Worm (Caenorhabditis elegans): ENCODE results near the gene T06A1.1.

The T06A1.1 gene

DNA sequence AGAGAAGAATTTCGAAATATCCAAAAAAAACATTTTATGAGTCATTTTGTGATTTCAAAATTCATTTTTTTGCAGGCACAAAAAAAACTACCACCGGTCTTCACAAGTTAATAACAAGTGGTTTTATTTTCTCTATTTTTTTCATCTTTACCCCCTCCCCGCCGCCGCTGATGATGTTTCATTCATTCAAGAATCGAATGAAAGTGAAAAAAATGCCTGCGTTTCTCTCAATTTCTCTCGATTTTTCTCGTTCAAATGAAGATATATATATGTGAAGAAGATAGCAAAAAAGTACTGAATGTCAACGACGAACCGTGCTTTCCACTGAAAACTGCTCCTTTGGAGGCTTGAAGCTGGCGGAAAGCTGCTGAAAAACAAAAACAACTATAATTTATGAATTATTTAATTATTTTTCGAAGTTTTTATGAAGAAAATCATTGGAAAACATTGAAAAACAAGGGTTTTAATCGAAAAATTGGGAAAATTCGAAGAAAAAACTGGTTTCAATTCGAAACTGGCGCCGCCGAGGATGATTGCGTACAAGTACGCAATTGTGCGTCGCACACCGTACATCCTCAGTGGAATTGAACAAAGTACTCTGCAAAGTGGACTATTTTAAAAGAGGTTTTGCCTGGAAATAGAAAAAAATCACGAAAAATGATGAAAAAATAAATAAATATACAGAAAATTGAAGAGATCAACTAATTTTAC is 32.7 kb downstream of the T06A1.1 start, which contains the start of gene zig-11 (continued):
- TF ChIP-seq cebp-1 (GFP tag; IDR thresholded peaks at IDR 0.05) (no peak), cebp-1 (tag; optimal IDR thresholded peaks at IDR 0.05) (peak; percentile 53), sptf-2 (GFP tag; optimal IDR thresholded peaks at IDR 0.05) (no peak), F23B12.7 (tag; optimal IDR thresholded peaks at IDR 0.05; ENCODE audit: insufficient read depth) (peak; percentile 13), him-1 (tag; optimal IDR thresholded peaks at IDR 0.05) (no peak), snpc-3.4 (tag; optimal IDR thresholded peaks at IDR 0.05) (no peak), lin-35 (GFP tag; optimal IDR thresholded peaks at IDR 0.05) (peak in 1 of 3 experiments; percentile 32), egl-44 (GFP tag; IDR thresholded peaks at IDR 0.05) (no peak)

- TF ChIP-seq cebp-1 (GFP tag; IDR thresholded peaks at IDR 0.05) (no peak), cebp-1 (tag; optimal IDR thresholded peaks at IDR 0.05) (peak; percentile 26), ceh-58 (GFP tag; IDR thresholded peaks at IDR 0.05) (no peak)
Measured at ce11 chrV:1889996-1890395, 35.4 kb downstream of the T06A1.1 start.

ce11 chrV:1888299-1888698 is 37.1 kb downstream of the T06A1.1 start:
- peak; percentile 34; the same call in 1 of the 2 replicates for TF ChIP-seq zfh-2 (GFP tag; conservative IDR thresholded peaks at IDR 0.05)
- no peak for TF ChIP-seq F52B5.7 (tag; optimal IDR thresholded peaks at IDR 0.05)

ce11 chrV:1886997-1887396 is 38.4 kb downstream of the T06A1.1 start:
- TF ChIP-seq K12H6.12 (tag; optimal IDR thresholded peaks at IDR 0.05) (no peak), ccch-3 (GFP tag; optimal IDR thresholded peaks at IDR 0.05) (no peak), tbp1 (GFP tag; optimal IDR thresholded peaks at IDR 0.05) (no peak), die-1 (tag; optimal IDR thresholded peaks at IDR 0.05) (no peak), hlh-12 (tag; optimal IDR thresholded peaks at IDR 0.05) (no peak), ekl-4 (GFP tag; IDR thresholded peaks at IDR 0.05) (no peak), xnd-1 (tag; optimal IDR thresholded peaks at IDR 0.05) (no peak), Y67H2A.10 (GFP tag; conservative IDR thresholded peaks at IDR 0.05) (no peak), F55B11.4 (tag; optimal IDR thresholded peaks at IDR 0.05; ENCODE audit: borderline replicate concordance, insufficient read depth) (no peak), somi-1 (GFP tag; optimal IDR thresholded peaks at IDR 0.05) (no peak), zfh-2 (GFP tag; conservative IDR thresholded peaks at IDR 0.05) (no peak), B0035.1 (tag; optimal IDR thresholded peaks at IDR 0.05) (no peak), rpc-1 (optimal IDR thresholded peaks at IDR 0.05) (no peak), rpc-1 (tag; optimal IDR thresholded peaks at IDR 0.05) (no peak), B0019.2 (GFP tag; conservative IDR thresholded peaks at IDR 0.05) (no peak), nhr-27 (tag; optimal IDR thresholded peaks at IDR 0.05) (no peak), ceh-91 (GFP tag; IDR thresholded peaks at IDR 0.05) (no peak), hrde-1 (tag; optimal IDR thresholded peaks at IDR 0.05; ENCODE audit: borderline replicate concordance) (no peak)

ce11 chrV:1883131-1883530 is 42.3 kb downstream of the T06A1.1 start:
- TF ChIP-seq hlh-12 (tag; optimal IDR thresholded peaks at IDR 0.05) (no peak), him-1 (tag; optimal IDR thresholded peaks at IDR 0.05) (no peak), nhr-80 (tag; optimal IDR thresholded peaks at IDR 0.05) (peak; percentile 61), cebp-1 (GFP tag; IDR thresholded peaks at IDR 0.05) (no peak), cebp-1 (tag; optimal IDR thresholded peaks at IDR 0.05) (peak; percentile 32), T26A5.8 (tag; optimal IDR thresholded peaks at IDR 0.05) (no peak), tbp1 (GFP tag; optimal IDR thresholded peaks at IDR 0.05) (no peak), F57A8.1 (GFP tag; optimal IDR thresholded peaks at IDR 0.05) (no peak), sptf-2 (GFP tag; optimal IDR thresholded peaks at IDR 0.05) (no peak), sea-2 (GFP tag; IDR thresholded peaks at IDR 0.05) (no peak), mes-4 (tag; optimal IDR thresholded peaks at IDR 0.05) (no peak), ceh-79 (tag; optimal IDR thresholded peaks at IDR 0.05) (no peak), lir-1 (GFP tag; conservative IDR thresholded peaks at IDR 0.05) (no peak)
